Fruit fly (Drosophila melanogaster): Measurements from ENCODE around the gene Gba1a.

The Gba1a gene

dm6 chr3R:23657357-23658318, 42.8 kb upstream of the Gba1a start (continued):
- TF ChIP-seq CG4707 (GFP tag; optimal IDR thresholded peaks at IDR 0.05) (peak; percentile 66), scrt (GFP tag; optimal IDR thresholded peaks at IDR 0.05) (peak; percentile 53), Atf6 (GFP tag; IDR thresholded peaks at IDR 0.05) (peak; percentile 47; the same call in 1 of the 2 replicates), psq (GFP tag; optimal IDR thresholded peaks at IDR 0.05) (peak; percentile 47), usp (GFP tag; optimal IDR thresholded peaks at IDR 0.05) (no peak), Dek (tag; optimal IDR thresholded peaks at IDR 0.05) (peak; percentile 24), dysf (GFP tag; IDR thresholded peaks at IDR 0.05) (peak; percentile 57; the same call in 2 of the 3 replicates), CG14965 (GFP tag; optimal IDR thresholded peaks at IDR 0.05; ENCODE audit: borderline replicate concordance) (peak; percentile 72), kni (GFP tag; optimal IDR thresholded peaks at IDR 0.05) (peak; percentile 90), seq (GFP tag; IDR thresholded peaks at IDR 0.05) (peak; percentile 37; the same call in 1 of the 2 replicates), Neu2 (GFP tag; optimal IDR thresholded peaks at IDR 0.05; ENCODE audit: borderline replicate concordance) (no peak), her (GFP tag; optimal IDR thresholded peaks at IDR 0.05) (peak; percentile 79), CG7372 (GFP tag; IDR thresholded peaks at IDR 0.05) (no peak), CG17912 (GFP tag; optimal IDR thresholded peaks at IDR 0.05) (peak; percentile 43), Scr (GFP tag; IDR thresholded peaks at IDR 0.05; ENCODE audit: partially characterized antibody) (no peak), Doc3 (GFP tag; IDR thresholded peaks at IDR 0.05; ENCODE audit: partially characterized antibody) (no peak), CG2889 (GFP tag; IDR thresholded peaks at IDR 0.05) (no peak), Gsc (GFP tag; IDR thresholded peaks at IDR 0.05) (no peak), CG18011 (GFP tag; optimal IDR thresholded peaks at IDR 0.05) (peak; percentile 6), vvl (GFP tag; IDR thresholded peaks at IDR 0.05) (peak; percentile 13; the same call in 1 of the 2 replicates), dimm (GFP tag; IDR thresholded peaks at IDR 0.05) (no peak), Atf3 (GFP tag; optimal IDR thresholded peaks at IDR 0.05) (peak; percentile 41), pfk (GFP tag; optimal IDR thresholded peaks at IDR 0.05) (peak; percentile 41), CG16815 (GFP tag; optimal IDR thresholded peaks at IDR 0.05) (peak; percentile 26), Fer3 (tag; optimal IDR thresholded peaks at IDR 0.05) (peak; percentile 10), gsb-n (tag; optimal IDR thresholded peaks at IDR 0.05) (peak; percentile 84), CG10654 (GFP tag; optimal IDR thresholded peaks at IDR 0.05) (peak; percentile 22), CG32532 (GFP tag; IDR thresholded peaks at IDR 0.05) (peak; percentile 34; the same call in 1 of the 2 replicates), CG34224 (GFP tag; IDR thresholded peaks at IDR 0.05; ENCODE audit: partially characterized antibody) (no peak), CG18764 (GFP tag; optimal IDR thresholded peaks at IDR 0.05) (peak; percentile 28), Med (GFP tag) (peak; percentile 82), CG15696 (tag; optimal IDR thresholded peaks at IDR 0.05) (peak; percentile 97), tna (GFP tag; IDR thresholded peaks at IDR 0.05; ENCODE audit: partially characterized antibody) (0 out of 2 replicates have a peak, but pooled peaks have one; percentile 23), dmrt11E (tag; optimal IDR thresholded peaks at IDR 0.05) (peak; percentile 86), maf-S (GFP tag; optimal IDR thresholded peaks at IDR 0.05) (peak; percentile 55), CG4820 (GFP tag; optimal IDR thresholded peaks at IDR 0.05) (peak; percentile 1), pho (GFP tag; optimal IDR thresholded peaks at IDR 0.05) (no peak), Myb (GFP tag; optimal IDR thresholded peaks at IDR 0.05) (peak; percentile 25), HHEX (GFP tag; optimal IDR thresholded peaks at IDR 0.05) (peak; percentile 80), CG17186 (GFP tag; optimal IDR thresholded peaks at IDR 0.05) (peak; percentile 41), vfl (GFP tag; optimal IDR thresholded peaks at IDR 0.05) (no peak), CG3838 (GFP tag; optimal IDR thresholded peaks at IDR 0.05) (peak; percentile 72), Sox100B (GFP tag; optimal IDR thresholded peaks at IDR 0.05) (peak; percentile 67), slou (GFP tag; optimal IDR thresholded peaks at IDR 0.05) (no peak), CG2199 (GFP tag; IDR thresholded peaks at IDR 0.05) (peak; percentile 77; the same call in 2 of the 3 replicates), CG17385 (GFP tag; optimal IDR thresholded peaks at IDR 0.05) (peak; percentile 65), mam (GFP tag; optimal IDR thresholded peaks at IDR 0.05) (peak; percentile 17), ind (GFP tag; optimal IDR thresholded peaks at IDR 0.05) (peak; percentile 15)
